Worm (Caenorhabditis elegans) whole organism, young adult: ENCODE data around the gene srv-24.
A peak's percentile ranks its signal among the peaks of the same experiment; 100 is the strongest.

ENCODE experiments used
- B0019.2 ChIP-seq: fragments of 200-800 bp; sonication (Bioruptor generic); conservative IDR thresholded peaks from 2 replicates; pipeline ENCODE4 v1.3.6; 2022; ENCODE audit warnings: missing genetic modification reagents, missing genetic modification characterization, missing compliant biosample characterization
- B0261.1 ChIP-seq: sonication (generic microtip); optimal IDR thresholded peaks from 2 replicates; lab custom pipeline; 2016; ENCODE audit warnings: mild to moderate bottlenecking, missing genetic modification characterization, moderate library complexity, missing compliant biosample characterization
- C06A6.2 ChIP-seq: fragments of 200-800 bp; sonication (Bioruptor generic); conservative IDR thresholded peaks from 2 replicates; pipeline ENCODE4 v1.3.6; 2022; ENCODE audit warnings: missing genetic modification characterization, missing compliant biosample characterization
- C17E4.6 ChIP-seq: fragments of 200-800 bp; sonication (Bioruptor generic); IDR thresholded peaks from 2 replicates; pipeline ENCODE4 v1.3.6; 2022; ENCODE audit warnings: missing genetic modification reagents, missing genetic modification characterization, missing compliant biosample characterization
- D2030.7 ChIP-seq: fragments of 200-800 bp; sonication (Bioruptor generic); IDR thresholded peaks from 2 replicates; pipeline ENCODE4 v1.3.6; 2022; ENCODE audit warnings: missing genetic modification reagents, missing genetic modification characterization, missing compliant biosample characterization
- F10E7.11 ChIP-seq: sonication (generic microtip); optimal IDR thresholded peaks from 2 replicates; lab custom pipeline; 2017; ENCODE audit warnings: mild to moderate bottlenecking, missing genetic modification characterization, moderate library complexity, missing compliant biosample characterization
- F23B12.7 ChIP-seq: sonication (generic microtip); optimal IDR thresholded peaks from 2 replicates; lab custom pipeline; 2017; ENCODE audit warnings: missing genetic modification characterization, mild to moderate bottlenecking, missing compliant biosample characterization, antibody characterized with exemption, moderate library complexity; ENCODE audit not compliant: insufficient read depth
- K11D2.4 ChIP-seq: fragments of 200-800 bp; sonication (Bioruptor generic); IDR thresholded peaks from 2 replicates; pipeline ENCODE4 v1.3.6; 2022; ENCODE audit warnings: missing genetic modification reagents, missing genetic modification characterization, missing compliant biosample characterization
- K12H6.12 ChIP-seq: fragments of 200-800 bp; sonication (Bioruptor generic); optimal IDR thresholded peaks from 2 replicates; lab custom pipeline; 2018; ENCODE audit warnings: mild to moderate bottlenecking, missing genetic modification characterization, missing compliant biosample characterization
- Y95B8A.8 ChIP-seq: fragments of 200-800 bp; sonication (Bioruptor generic); IDR thresholded peaks from 2 replicates; pipeline ENCODE4 v1.3.6; 2022; ENCODE audit warnings: missing genetic modification reagents, missing genetic modification characterization, missing compliant biosample characterization
- ZK185.1 ChIP-seq: sonication (generic microtip); optimal IDR thresholded peaks from 2 replicates; lab custom pipeline; 2016; ENCODE audit warnings: mild to moderate bottlenecking, missing genetic modification characterization, missing compliant biosample characterization; ENCODE audit not compliant: poor library complexity, severe bottlenecking
- attf-5 ChIP-seq: fragments of 200-800 bp; sonication (Bioruptor generic); optimal IDR thresholded peaks from 2 replicates; lab custom pipeline; 2018; ENCODE audit warnings: mild to moderate bottlenecking, missing genetic modification characterization, missing compliant biosample characterization
- attf-6 ChIP-seq: fragments of 200-800 bp; sonication (Bioruptor generic); IDR thresholded peaks from 2 replicates; pipeline ENCODE4 v1.3.6; 2022; ENCODE audit warnings: missing genetic modification reagents, missing genetic modification characterization, missing compliant biosample characterization
- bed-2 ChIP-seq: fragments of 200-800 bp; sonication (Bioruptor generic); IDR thresholded peaks from 2 replicates; pipeline ENCODE4 v1.3.6; 2022; ENCODE audit warnings: missing genetic modification reagents, missing genetic modification characterization, missing compliant biosample characterization
- cebp-2 ChIP-seq: fragments of 200-800 bp; sonication (Bioruptor generic); IDR thresholded peaks from 2 replicates; pipeline ENCODE4 v1.3.6; 2022; ENCODE audit warnings: missing genetic modification characterization, missing compliant biosample characterization
- ceh-79 ChIP-seq: sonication (generic microtip); optimal IDR thresholded peaks from 2 replicates; lab custom pipeline; 2017; ENCODE audit warnings: mild to moderate bottlenecking, missing genetic modification characterization, missing compliant biosample characterization
- die-1 ChIP-seq: sonication (generic microtip); optimal IDR thresholded peaks from 2 replicates; lab custom pipeline; 2016; ENCODE audit warnings: missing genotype, mild to moderate bottlenecking, missing genetic modification characterization, missing compliant biosample characterization
- egl-44 ChIP-seq: fragments of 200-800 bp; sonication (Bioruptor generic); IDR thresholded peaks from 2 replicates; pipeline ENCODE4 v1.3.6; 2022; ENCODE audit warnings: missing genetic modification reagents, missing genetic modification characterization, missing compliant biosample characterization
- ekl-4 ChIP-seq: fragments of 200-800 bp; sonication (Bioruptor generic); IDR thresholded peaks from 2 replicates; pipeline ENCODE4 v1.3.6; 2022; ENCODE audit warnings: missing genetic modification reagents, missing genetic modification characterization, missing compliant biosample characterization
- ets-4 ChIP-seq: fragments of 200-800 bp; sonication (Bioruptor generic); optimal IDR thresholded peaks from 2 replicates; lab custom pipeline; 2018; ENCODE audit warnings: mild to moderate bottlenecking, missing genetic modification characterization, missing compliant biosample characterization
- gei-17 ChIP-seq: fragments of 200-800 bp; sonication (Bioruptor generic); optimal IDR thresholded peaks from 2 replicates; lab custom pipeline; 2018; ENCODE audit warnings: mild to moderate bottlenecking, missing genetic modification characterization, missing compliant biosample characterization
- hlh-12 ChIP-seq: sonication (generic microtip); optimal IDR thresholded peaks from 2 replicates; lab custom pipeline; 2016; ENCODE audit warnings: missing genetic modification characterization, missing compliant biosample characterization
- hsf-1 ChIP-seq: fragments of 200-800 bp; sonication (Bioruptor generic); IDR thresholded peaks from 2 replicates; pipeline ENCODE4 v1.3.6; 2022; ENCODE audit warnings: missing genetic modification reagents, missing genetic modification characterization, missing compliant biosample characterization
- lin-35 ChIP-seq, 3 experiments: fragments of 150-350 bp in 2 of 3; sonication (generic microtip) in 1 of 3; optimal IDR thresholded peaks; 2 replicates each; lab custom pipeline; 2014 to 2018; ENCODE audit warnings: missing biosample characterization in 3 of 3, missing genetic modification characterization in 3 of 3, missing genetic modification reagents in 3 of 3
- lin-54 ChIP-seq: fragments of 200-800 bp; sonication (Bioruptor generic); optimal IDR thresholded peaks from 2 replicates; lab custom pipeline; 2018; ENCODE audit warnings: mild to moderate bottlenecking, missing genetic modification characterization, missing compliant biosample characterization
- lsl-1 ChIP-seq: fragments of 200-800 bp; sonication (Bioruptor generic); optimal IDR thresholded peaks from 2 replicates; lab custom pipeline; 2018; ENCODE audit warnings: mild to moderate bottlenecking, missing genetic modification characterization, moderate library complexity, missing compliant biosample characterization
- lsy-27 ChIP-seq: sonication (generic microtip); optimal IDR thresholded peaks from 2 replicates; lab custom pipeline; 2017; ENCODE audit warnings: missing genetic modification characterization, mild to moderate bottlenecking, missing compliant biosample characterization, antibody characterized with exemption, missing genotype, borderline replicate concordance; ENCODE audit not compliant: insufficient read depth
- madf-10 ChIP-seq: sonication (generic microtip); optimal IDR thresholded peaks from 2 replicates; lab custom pipeline; 2016; ENCODE audit warnings: mild to moderate bottlenecking, missing genetic modification characterization, missing compliant biosample characterization
- madf-3 ChIP-seq: fragments of 200-800 bp; sonication (Bioruptor generic); IDR thresholded peaks from 2 replicates; pipeline ENCODE4 v1.3.6; 2022; ENCODE audit warnings: missing genetic modification reagents, missing genetic modification characterization, missing compliant biosample characterization
- madf-6 ChIP-seq: fragments of 200-800 bp; sonication (Bioruptor generic); IDR thresholded peaks from 2 replicates; pipeline ENCODE4 v1.3.6; 2022; ENCODE audit warnings: missing genetic modification reagents, missing genetic modification characterization, missing compliant biosample characterization
- mes-4 ChIP-seq: sonication (generic microtip); optimal IDR thresholded peaks from 2 replicates; lab custom pipeline; 2016; ENCODE audit warnings: missing genotype, missing genetic modification characterization, missing compliant biosample characterization
- nhr-120 ChIP-seq: fragments of 200-800 bp; sonication (Bioruptor generic); IDR thresholded peaks from 2 replicates; pipeline ENCODE4 v1.3.6; 2022; ENCODE audit warnings: missing genetic modification characterization, missing compliant biosample characterization
- nhr-80 ChIP-seq: sonication (generic microtip); optimal IDR thresholded peaks from 2 replicates; lab custom pipeline; 2016; ENCODE audit warnings: missing genetic modification characterization, missing compliant biosample characterization
- rec-8 ChIP-seq, 2 experiments: sonication (generic microtip); optimal IDR thresholded peaks; 2 replicates each; lab custom pipeline; 2016; ENCODE audit warnings: mild to moderate bottlenecking in 2 of 2, missing genetic modification characterization in 2 of 2, missing genetic modification reagents in 2 of 2, missing genotype in 2 of 2, missing biosample characterization in 1 of 2, missing compliant biosample characterization in 1 of 2, moderate library complexity in 1 of 2
- rpc-1 ChIP-seq, 2 experiments: fragments of 150-350 bp in 1 of 2; sonication (generic microtip) in 1 of 2; optimal IDR thresholded peaks; 2 replicates each; lab custom pipeline; 2014 to 2018; ENCODE audit warnings: missing biosample characterization in 1 of 2, missing genetic modification characterization in 1 of 2, missing genetic modification reagents in 1 of 2, missing genotype in 1 of 2
- sdz-38 ChIP-seq: sonication (generic microtip); optimal IDR thresholded peaks from 2 replicates; lab custom pipeline; 2016; ENCODE audit warnings: missing genotype, missing genetic modification characterization, missing compliant biosample characterization
- sea-2 ChIP-seq: fragments of 200-800 bp; sonication (Bioruptor generic); IDR thresholded peaks from 2 replicates; pipeline ENCODE4 v1.3.6; 2022; ENCODE audit warnings: missing genetic modification characterization, missing compliant biosample characterization
- snpc-1.3 ChIP-seq: sonication (generic microtip); optimal IDR thresholded peaks from 2 replicates; lab custom pipeline; 2017; ENCODE audit warnings: missing genetic modification characterization, mild to moderate bottlenecking, missing compliant biosample characterization, antibody characterized with exemption, moderate library complexity, missing genotype, missing genetic modification reagents; ENCODE audit not compliant: insufficient read depth
- somi-1 ChIP-seq: fragments of 200-800 bp; sonication (Bioruptor generic); optimal IDR thresholded peaks from 2 replicates; lab custom pipeline; 2018; ENCODE audit warnings: mild to moderate bottlenecking, missing genetic modification characterization, missing compliant biosample characterization
- unc-130 ChIP-seq: sonication (generic microtip); optimal IDR thresholded peaks from 2 replicates; lab custom pipeline; 2016; ENCODE audit warnings: missing genetic modification reagents, missing genetic modification characterization, missing compliant biosample characterization
- xnd-1 ChIP-seq: sonication (generic microtip); optimal IDR thresholded peaks from 2 replicates; lab custom pipeline; 2016; ENCODE audit warnings: missing genotype, missing genetic modification reagents, missing genetic modification characterization, missing compliant biosample characterization
- zim-3 ChIP-seq: sonication (generic microtip); optimal IDR thresholded peaks from 2 replicates; lab custom pipeline; 2017; ENCODE audit warnings: mild to moderate bottlenecking, missing genetic modification characterization, moderate library complexity, missing compliant biosample characterization
- ztf-18 ChIP-seq: sonication (generic microtip); optimal IDR thresholded peaks from 2 replicates; lab custom pipeline; 2016; ENCODE audit warnings: missing genotype, mild to moderate bottlenecking, missing genetic modification characterization, missing compliant biosample characterization
- ztf-25 ChIP-seq: fragments of 200-800 bp; sonication (Bioruptor generic); IDR thresholded peaks from 2 replicates; pipeline ENCODE4 v1.3.6; 2022; ENCODE audit warnings: missing genetic modification reagents, missing genetic modification characterization, missing compliant biosample characterization
- ztf-28 ChIP-seq: fragments of 200-800 bp; sonication (Bioruptor generic); IDR thresholded peaks from 2 replicates; pipeline ENCODE4 v1.3.6; 2022; ENCODE audit warnings: missing genetic modification reagents, missing genetic modification characterization, missing compliant biosample characterization
- ztf-3 ChIP-seq: fragments of 200-800 bp; sonication (Bioruptor generic); optimal IDR thresholded peaks from 2 replicates; lab custom pipeline; 2018; ENCODE audit warnings: mild to moderate bottlenecking, missing genetic modification characterization, missing compliant biosample characterization
- ztf-6 ChIP-seq: fragments of 200-800 bp; sonication (Bioruptor generic); IDR thresholded peaks from 2 replicates; pipeline ENCODE4 v1.3.6; 2022; ENCODE audit warnings: missing genetic modification reagents, missing genetic modification characterization, missing compliant biosample characterization

The srv-24 gene

ce11 chrIV:6321667-6322066, 31.0 kb upstream of the srv-24 start, which contains the start of gene Y73B6BL.29 (continued):
- TF ChIP-seq ztf-3 = no peak
- TF ChIP-seq ztf-25 (GFP tag; lab: Robert Waterston, UW) = peak; percentile 78
- peak; percentile 90 for TF ChIP-seq K12H6.12 (tag; lab: Kevin White, UChicago)
- TF ChIP-seq lsy-27 (tag; lab: Kevin White, UChicago) = no peak
- TF ChIP-seq B0019.2 (GFP tag; lab: Robert Waterston, UW) = 0 out of 2 replicates have a peak, but pooled peaks have one; percentile 26
- TF ChIP-seq bed-2 = peak; percentile 88
- no peak for TF ChIP-seq rpc-1 (optimal IDR thresholded peaks at IDR 0.05; lab: Kevin White, UChicago)
- no peak for TF ChIP-seq rpc-1 (tag; optimal IDR thresholded peaks at IDR 0.05; lab: Kevin White, UChicago)
- peak; percentile 69 to 87 for TF ChIP-seq rec-8 (tag; optimal IDR thresholded peaks at IDR 0.05; lab: Kevin White, UChicago)
- peak in 2 of 3 experiments; percentile 69 to 95 for TF ChIP-seq lin-35 (GFP tag; optimal IDR thresholded peaks at IDR 0.05; lab: Kevin White, UChicago)
- peak; percentile 72 for TF ChIP-seq madf-10 (tag; lab: Kevin White, UChicago)
- TF ChIP-seq attf-6 = peak; percentile 65
- peak; percentile 39 for TF ChIP-seq attf-5 (GFP tag; lab: Kevin White, UChicago)
- no peak for TF ChIP-seq ceh-79 (tag; lab: Kevin White, UChicago)
- TF ChIP-seq lin-54 (GFP tag; lab: Kevin White, UChicago) = peak; percentile 94
- TF ChIP-seq mes-4 (tag; lab: Kevin White, UChicago) = no peak
- peak; percentile 66 for TF ChIP-seq snpc-1.3 (tag; lab: Kevin White, UChicago)
- peak; percentile 55 for TF ChIP-seq lsl-1
- TF ChIP-seq madf-6 (GFP tag; lab: Robert Waterston, UW) = peak; percentile 69
- 0 out of 2 replicates have a peak, but pooled peaks have one; percentile 13 for TF ChIP-seq hsf-1 (GFP tag; lab: Robert Waterston, UW)
- TF ChIP-seq C06A6.2 (GFP tag; lab: Robert Waterston, UW) = no peak
- TF ChIP-seq sea-2 (GFP tag; lab: Robert Waterston, UW) = 0 out of 2 replicates have a peak, but pooled peaks have one; percentile 58
- peak; percentile 95 for TF ChIP-seq unc-130 (GFP tag; lab: Kevin White, UChicago)
- TF ChIP-seq D2030.7 (GFP tag; lab: Robert Waterston, UW) = peak; percentile 63; the same call in 1 of the 2 replicates
- TF ChIP-seq xnd-1 = no peak
- no peak for TF ChIP-seq nhr-120 (GFP tag; lab: Robert Waterston, UW)
- TF ChIP-seq zim-3 (tag; lab: Kevin White, UChicago) = peak; percentile 46
- TF ChIP-seq sdz-38 (tag; lab: Kevin White, UChicago) = no peak
- TF ChIP-seq nhr-80 = no peak
- peak; percentile 85 for TF ChIP-seq ekl-4
- TF ChIP-seq ztf-28 (GFP tag; lab: Robert Waterston, UW) = 0 out of 2 replicates have a peak, but pooled peaks have one; percentile 71
- TF ChIP-seq egl-44 (GFP tag; lab: Robert Waterston, UW) = no peak
- no peak for TF ChIP-seq C17E4.6
- peak; percentile 82 for TF ChIP-seq madf-3 (GFP tag; lab: Robert Waterston, UW)
- peak; percentile 35 for TF ChIP-seq somi-1 (GFP tag; lab: Kevin White, UChicago)
- peak; percentile 61 for TF ChIP-seq F10E7.11 (tag; lab: Kevin White, UChicago)
- TF ChIP-seq ztf-18 (tag; lab: Kevin White, UChicago) = peak; percentile 49
- peak; percentile 24 for TF ChIP-seq F23B12.7 (tag; lab: Kevin White, UChicago)
- peak; percentile 97 for TF ChIP-seq ZK185.1 (tag; lab: Kevin White, UChicago)
- peak; percentile 55; the same call in 1 of the 2 replicates for TF ChIP-seq K11D2.4
- TF ChIP-seq Y95B8A.8 = no peak
- no peak for TF ChIP-seq hlh-12 (tag; lab: Kevin White, UChicago)
- no peak for TF ChIP-seq ets-4 (GFP tag; lab: Kevin White, UChicago)
- peak; percentile 7 for TF ChIP-seq gei-17 (GFP tag; lab: Kevin White, UChicago)
- 0 out of 2 replicates have a peak, but pooled peaks have one; percentile 14 for TF ChIP-seq ztf-6 (GFP tag; lab: Robert Waterston, UW)
- peak; percentile 12 for TF ChIP-seq B0261.1
- no peak for TF ChIP-seq die-1
- TF ChIP-seq cebp-2 (GFP tag; lab: Robert Waterston, UW) = no peak
